Fruit fly (Drosophila melanogaster): ENCODE data around the gene CG15239.

CG15239 gene

dm6 chrX:3868456-3869023 is 15.4 kb upstream of the CG15239 start, which contains the start of gene CG2930 (continued):
- TF ChIP-seq CG9876 (GFP tag; optimal IDR thresholded peaks at IDR 0.05) (peak; percentile 64), ranshi (GFP tag; IDR thresholded peaks at IDR 0.05) (peak; percentile 83), Hr39 (optimal IDR thresholded peaks at IDR 0.05) (no peak), Nf-YC (tag; optimal IDR thresholded peaks at IDR 0.05) (peak; percentile 23), stc (GFP tag; IDR thresholded peaks at IDR 0.05) (peak; percentile 89), gce (GFP tag; IDR thresholded peaks at IDR 0.05) (peak; percentile 88; the same call in 2 of the 3 replicates), nmo (GFP tag; optimal IDR thresholded peaks at IDR 0.05) (peak; percentile 86), peb (GFP tag; IDR thresholded peaks at IDR 0.05) (peak; percentile 81), Optix (GFP tag; IDR thresholded peaks at IDR 0.05) (peak; percentile 90), Poxn (GFP tag; IDR thresholded peaks at IDR 0.05) (no peak), da (GFP tag; optimal IDR thresholded peaks at IDR 0.05) (peak; percentile 57), Tbp (GFP tag; optimal IDR thresholded peaks at IDR 0.05) (no peak), gfzf (GFP tag; optimal IDR thresholded peaks at IDR 0.05) (no peak), Dip3 (GFP tag; optimal IDR thresholded peaks at IDR 0.05) (no peak), Scr (GFP tag; IDR thresholded peaks at IDR 0.05; ENCODE audit: partially characterized antibody) (no peak), CG16779 (GFP tag; IDR thresholded peaks at IDR 0.05) (peak; percentile 53; the same call in 1 of the 2 replicates), MTF-1 (GFP tag; optimal IDR thresholded peaks at IDR 0.05; ENCODE audit: borderline replicate concordance) (peak; percentile 74), CG12769 (tag; optimal IDR thresholded peaks at IDR 0.05) (peak; percentile 75), exex (tag; optimal IDR thresholded peaks at IDR 0.05) (no peak), shn (GFP tag; optimal IDR thresholded peaks at IDR 0.05) (peak; percentile 73), en (GFP tag; optimal IDR thresholded peaks at IDR 0.05) (peak; percentile 38), H15 (GFP tag; IDR thresholded peaks at IDR 0.05) (peak; percentile 89), Myb (GFP tag; optimal IDR thresholded peaks at IDR 0.05) (peak; percentile 54), CG10959 (GFP tag; IDR thresholded peaks at IDR 0.05) (peak; percentile 90), CG12942 (GFP tag; optimal IDR thresholded peaks at IDR 0.05) (peak; percentile 80), kah (GFP tag; optimal IDR thresholded peaks at IDR 0.05) (peak; percentile 72), CG11695 (GFP tag; IDR thresholded peaks at IDR 0.05) (peak; percentile 85), CG14050 (GFP tag; IDR thresholded peaks at IDR 0.05) (peak; percentile 89), NC2α (GFP tag; optimal IDR thresholded peaks at IDR 0.05) (peak; percentile 67), bab2 (GFP tag; optimal IDR thresholded peaks at IDR 0.05) (peak; percentile 83), CG10147 (GFP tag; optimal IDR thresholded peaks at IDR 0.05) (peak; percentile 59), CG12744 (GFP tag; optimal IDR thresholded peaks at IDR 0.05) (peak; percentile 51), CG17612 (GFP tag; IDR thresholded peaks at IDR 0.05) (0 out of 2 replicates have a peak, but pooled peaks have one; percentile 44), CG42726 (GFP tag; IDR thresholded peaks at IDR 0.05; ENCODE audit: partially characterized antibody) (no peak), schlank (tag; optimal IDR thresholded peaks at IDR 0.05) (peak; percentile 16), CG1024 (GFP tag; IDR thresholded peaks at IDR 0.05) (peak; percentile 83), ac (GFP tag; optimal IDR thresholded peaks at IDR 0.05) (peak; percentile 45), Camta (GFP tag; optimal IDR thresholded peaks at IDR 0.05) (peak; percentile 73), CG14710 (tag; optimal IDR thresholded peaks at IDR 0.05) (peak; percentile 69), hb (GFP tag; IDR thresholded peaks at IDR 0.05; ENCODE audit: partially characterized antibody) (no peak), CG18619 (GFP tag; optimal IDR thresholded peaks at IDR 0.05) (peak; percentile 74), repo (GFP tag; optimal IDR thresholded peaks at IDR 0.05) (peak; percentile 78), Asciz (GFP tag; optimal IDR thresholded peaks at IDR 0.05) (peak; percentile 85), Dip2 (GFP tag; IDR thresholded peaks at IDR 0.05) (no peak), zfh1 (GFP tag; IDR thresholded peaks at IDR 0.05) (peak; percentile 95), eve (GFP tag; optimal IDR thresholded peaks at IDR 0.05) (peak in 1 of 2 experiments; percentile 60), sna (GFP tag; IDR thresholded peaks at IDR 0.05; ENCODE audit: partially characterized antibody) (no peak), CG15479 (GFP tag; optimal IDR thresholded peaks at IDR 0.05) (no peak), CG8290 (GFP tag; optimal IDR thresholded peaks at IDR 0.05) (peak; percentile 51), CG8290 (tag; optimal IDR thresholded peaks at IDR 0.05) (peak in 1 of 2 experiments; percentile 81), CG7357 (GFP tag; IDR thresholded peaks at IDR 0.05) (peak; percentile 78; the same call in 2 of the 3 replicates)
